Worm (Caenorhabditis elegans): ENCODE results near the gene R05G9.3.
A peak's percentile ranks its signal among the peaks of the same experiment; 100 is the strongest.

R05G9.3 gene

DNA sequence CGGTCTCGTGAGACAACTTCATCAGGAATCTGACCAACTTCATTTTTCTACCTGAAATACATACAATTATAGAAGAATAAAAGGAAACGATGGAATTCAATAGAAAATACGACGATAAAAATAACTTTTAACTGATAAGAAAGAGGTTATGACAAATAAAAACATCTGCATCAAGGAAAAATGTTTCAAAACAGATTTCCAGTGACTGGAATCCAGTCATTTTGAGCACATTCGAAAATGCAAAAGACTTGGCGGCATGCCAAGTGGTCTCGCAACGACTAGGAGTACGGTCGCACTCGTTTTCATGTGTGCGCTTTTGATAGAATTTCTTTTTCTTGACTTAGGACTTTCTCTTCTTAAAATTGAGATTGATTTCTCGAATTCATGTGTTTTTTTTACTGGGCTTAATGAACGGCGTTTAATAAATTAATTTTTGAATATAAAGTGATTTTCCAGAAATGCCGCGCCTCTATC is 11.6 kb downstream of the R05G9.3 start, which contains the start of the genes snr-3 and rsp-5 (continued):
- TF ChIP-seq efl-1 (optimal IDR thresholded peaks at IDR 0.05) (peak; percentile 82 to 85), efl-1 (GFP tag; optimal IDR thresholded peaks at IDR 0.05 in 1 of 2) (peak; percentile 79 to 97), mab-9 (GFP tag; IDR thresholded peaks at IDR 0.05) (no peak), sup-37 (GFP tag; optimal IDR thresholded peaks at IDR 0.05) (no peak), efl-3 (GFP tag; optimal IDR thresholded peaks at IDR 0.05) (no peak)

DNA sequence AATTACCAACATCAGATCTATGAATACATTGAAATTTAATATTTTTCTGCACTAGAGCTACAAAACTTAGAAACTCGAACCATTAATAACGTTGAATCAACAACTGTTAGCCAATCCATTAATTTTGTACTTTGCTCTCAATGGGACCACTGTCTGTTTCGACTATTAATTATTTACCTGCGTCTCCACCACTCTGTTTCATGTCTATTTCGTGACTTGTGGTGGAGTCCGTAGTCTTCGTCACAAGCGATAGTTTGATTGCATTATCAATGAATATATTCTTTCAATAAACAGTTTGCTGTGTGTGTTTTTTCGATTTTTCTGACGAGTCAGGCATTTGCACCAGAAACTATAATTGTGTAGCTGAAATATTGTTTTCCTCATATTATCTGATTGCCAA is 15.0 kb downstream of the R05G9.3 start:
- TF ChIP-seq dpl-1 (GFP tag; optimal IDR thresholded peaks at IDR 0.05) (no peak), tbx-2 (tag; optimal IDR thresholded peaks at IDR 0.05) (no peak), ama-1 (optimal IDR thresholded peaks at IDR 0.05) (no peak), lsy-2 (tag; optimal IDR thresholded peaks at IDR 0.05) (peak; percentile 36 to 40), snpc-4 (tag; optimal IDR thresholded peaks at IDR 0.05) (no peak), unc-30 (tag; optimal IDR thresholded peaks at IDR 0.05) (no peak), mef-2 (tag; optimal IDR thresholded peaks at IDR 0.05) (no peak), snu-23 (GFP tag; optimal IDR thresholded peaks at IDR 0.05) (peak; percentile 34), ceh-63 (GFP tag; optimal IDR thresholded peaks at IDR 0.05) (no peak), egl-13 (tag; optimal IDR thresholded peaks at IDR 0.05) (no peak), alr-1 (tag; optimal IDR thresholded peaks at IDR 0.05; ENCODE audit: borderline replicate concordance) (no peak), C16A3.4 (tag; optimal IDR thresholded peaks at IDR 0.05) (no peak), nhr-85 (tag) (no peak), lin-14 (GFP tag; optimal IDR thresholded peaks at IDR 0.05) (peak; percentile 48), nhr-19 (GFP tag; conservative IDR thresholded peaks at IDR 0.05) (peak; percentile 78), lin-35 (GFP tag; optimal IDR thresholded peaks at IDR 0.05) (peak in 1 of 2 experiments; percentile 2), isw-1 (GFP tag; IDR thresholded peaks at IDR 0.05) (no peak), ceh-82 (tag; optimal IDR thresholded peaks at IDR 0.05) (no peak), zag-1 (tag; optimal IDR thresholded peaks at IDR 0.05) (no peak), nhr-47 (tag; optimal IDR thresholded peaks at IDR 0.05) (no peak), vab-15 (tag; optimal IDR thresholded peaks at IDR 0.05) (peak; percentile 37), nhr-76 (tag; optimal IDR thresholded peaks at IDR 0.05) (no peak), hlh-17 (GFP tag; optimal IDR thresholded peaks at IDR 0.05; ENCODE audit: borderline replicate concordance) (no peak), C04F5.9 (tag; optimal IDR thresholded peaks at IDR 0.05) (no peak), rnt-1 (tag; optimal IDR thresholded peaks at IDR 0.05) (peak; percentile 73), unc-86 (tag; optimal IDR thresholded peaks at IDR 0.05) (no peak), ces-1 (GFP tag; optimal IDR thresholded peaks at IDR 0.05) (no peak), pqm-1 (tag; optimal IDR thresholded peaks at IDR 0.05) (no peak), irx-1 (tag; optimal IDR thresholded peaks at IDR 0.05) (no peak), efl-1 (optimal IDR thresholded peaks at IDR 0.05) (no peak), efl-1 (GFP tag; optimal IDR thresholded peaks at IDR 0.05 in 1 of 2) (no peak), lir-3 (tag; optimal IDR thresholded peaks at IDR 0.05; ENCODE audit: poor library complexity) (no peak), unc-62 (GFP tag; optimal IDR thresholded peaks at IDR 0.05) (no peak), nhr-11 (tag; optimal IDR thresholded peaks at IDR 0.05) (no peak), C34B4.2 (tag; optimal IDR thresholded peaks at IDR 0.05) (no peak), zip-4 (GFP tag; optimal IDR thresholded peaks at IDR 0.05) (no peak), lin-39 (tag; optimal IDR thresholded peaks at IDR 0.05) (peak; percentile 59), ceh-90 (tag; optimal IDR thresholded peaks at IDR 0.05) (no peak), nhr-237 (tag; optimal IDR thresholded peaks at IDR 0.05) (no peak), egl-27 (tag; optimal IDR thresholded peaks at IDR 0.05) (no peak), tlp-1 (tag; optimal IDR thresholded peaks at IDR 0.05) (no peak), sup-37 (GFP tag; optimal IDR thresholded peaks at IDR 0.05) (no peak), hpl-2 (GFP tag; optimal IDR thresholded peaks at IDR 0.05) (no peak), ceh-8 (GFP tag; optimal IDR thresholded peaks at IDR 0.05) (no peak), aha-1 (tag; optimal IDR thresholded peaks at IDR 0.05) (no peak), ceh-88 (GFP tag; IDR thresholded peaks at IDR 0.05) (no peak), pax-3 (tag; optimal IDR thresholded peaks at IDR 0.05) (no peak), ztf-11 (tag; optimal IDR thresholded peaks at IDR 0.05) (no peak), blmp-1 (tag; optimal IDR thresholded peaks at IDR 0.05) (no peak)

All from whole organism, L1 larva.